Worm (Caenorhabditis elegans): Measurements from ENCODE around the gene T01C8.3.

The T01C8.3 gene

ce11 chrX:16795978-16796377 lies 13.0 kb upstream of the T01C8.3 start, which contains the start of gene aak-2:
TSS of gene aak-2 (plus strand) at chrX:16796087.
- TF ChIP-seq lin-39 (tag; optimal IDR thresholded peaks at IDR 0.05) (no peak), ceh-16 (tag; optimal IDR thresholded peaks at IDR 0.05) (peak; percentile 31), ceh-82 (tag; optimal IDR thresholded peaks at IDR 0.05) (no peak), snpc-4 (tag; optimal IDR thresholded peaks at IDR 0.05) (no peak), sma-9 (GFP tag; optimal IDR thresholded peaks at IDR 0.05) (no peak), sma-9 (tag; optimal IDR thresholded peaks at IDR 0.05) (no peak), zag-1 (tag; optimal IDR thresholded peaks at IDR 0.05) (no peak), ztf-11 (tag; optimal IDR thresholded peaks at IDR 0.05) (no peak), blmp-1 (tag; optimal IDR thresholded peaks at IDR 0.05; ENCODE audit: insufficient read depth) (no peak), peb-1 (tag; optimal IDR thresholded peaks at IDR 0.05) (no peak), nhr-25 (tag; optimal IDR thresholded peaks at IDR 0.05) (peak; percentile 8), unc-62 (GFP tag; optimal IDR thresholded peaks at IDR 0.05) (no peak), ztf-4 (tag; optimal IDR thresholded peaks at IDR 0.05) (no peak), dmd-4 (tag; optimal IDR thresholded peaks at IDR 0.05) (no peak), aly-2 (tag; optimal IDR thresholded peaks at IDR 0.05) (no peak), lin-13 (GFP tag; optimal IDR thresholded peaks at IDR 0.05) (no peak), unc-39 (tag; optimal IDR thresholded peaks at IDR 0.05) (no peak)

DNA sequence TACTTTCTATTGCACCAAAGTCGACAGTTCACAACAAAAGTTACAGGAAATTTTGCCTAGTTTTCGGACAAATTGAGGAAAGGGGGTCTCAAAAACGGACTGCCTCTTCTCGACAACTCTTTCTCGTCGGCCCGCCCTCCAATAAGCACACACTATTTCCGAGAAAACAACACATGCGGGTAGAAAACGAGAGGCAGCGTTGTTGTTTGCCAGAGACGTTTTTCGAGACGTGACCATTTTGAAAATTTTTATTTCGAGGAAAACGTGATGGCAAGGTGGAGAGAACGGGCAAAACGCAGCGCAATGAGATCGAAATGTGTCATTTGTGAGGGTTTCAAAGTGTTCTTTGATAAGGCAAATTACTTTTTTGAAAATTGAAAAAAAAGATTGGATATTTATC lies 10.5 kb upstream of the T01C8.3 start:
- TF ChIP-seq nhr-21 (tag; optimal IDR thresholded peaks at IDR 0.05) = peak; percentile 49
- TF ChIP-seq elt-1 (tag; optimal IDR thresholded peaks at IDR 0.05) = no peak
- TF ChIP-seq nhr-129 (tag; optimal IDR thresholded peaks at IDR 0.05) = peak; percentile 78
- peak; percentile 34 for TF ChIP-seq C34F6.9 (tag; optimal IDR thresholded peaks at IDR 0.05)
- peak; percentile 60 for TF ChIP-seq lin-11 (tag; optimal IDR thresholded peaks at IDR 0.05)
- peak in 1 of 2 experiments; percentile 7 for TF ChIP-seq mdl-1 (tag; optimal IDR thresholded peaks at IDR 0.05)
- TF ChIP-seq F13H6.1 (tag; optimal IDR thresholded peaks at IDR 0.05) = peak; percentile 4
- peak; percentile 61 for TF ChIP-seq sma-9 (GFP tag; optimal IDR thresholded peaks at IDR 0.05)
- no peak for TF ChIP-seq sma-9 (tag; optimal IDR thresholded peaks at IDR 0.05)
- TF ChIP-seq lsy-2 (tag; optimal IDR thresholded peaks at IDR 0.05) = peak in 1 of 2 experiments; percentile 27
- TF ChIP-seq unc-39 (tag; optimal IDR thresholded peaks at IDR 0.05) = no peak
- TF ChIP-seq gmeb-1 (tag; optimal IDR thresholded peaks at IDR 0.05) = no peak

ce11 chrX:16792700-16793176 lies 9.7 kb upstream of the T01C8.3 start, which contains the start of gene got-1.2:
TSS of gene got-1.2 (minus strand) at chrX:16793126.
- TF ChIP-seq mab-5 (tag; optimal IDR thresholded peaks at IDR 0.05) (no peak), unc-39 (tag; optimal IDR thresholded peaks at IDR 0.05) (no peak), egl-27 (tag; optimal IDR thresholded peaks at IDR 0.05) (no peak), lsy-2 (tag; optimal IDR thresholded peaks at IDR 0.05) (no peak), ztf-4 (tag; optimal IDR thresholded peaks at IDR 0.05) (no peak), ceh-16 (tag; optimal IDR thresholded peaks at IDR 0.05) (no peak), R02D3.7 (tag; optimal IDR thresholded peaks at IDR 0.05) (no peak), aly-2 (tag; optimal IDR thresholded peaks at IDR 0.05) (no peak), nhr-12 (tag; optimal IDR thresholded peaks at IDR 0.05) (no peak), unc-55 (GFP tag; optimal IDR thresholded peaks at IDR 0.05) (no peak), blmp-1 (tag; optimal IDR thresholded peaks at IDR 0.05; ENCODE audit: insufficient read depth) (no peak), sma-3 (GFP tag; optimal IDR thresholded peaks at IDR 0.05) (no peak)

ce11 chrX:16787152-16787551 lies 4.1 kb upstream of the T01C8.3 start:
- TF ChIP-seq unc-55 (GFP tag; optimal IDR thresholded peaks at IDR 0.05) = no peak
- TF ChIP-seq aly-2 (tag; optimal IDR thresholded peaks at IDR 0.05) = no peak
- no peak for TF ChIP-seq crh-2 (tag; optimal IDR thresholded peaks at IDR 0.05)
- TF ChIP-seq ama-1 (optimal IDR thresholded peaks at IDR 0.05) = no peak

- TF ChIP-seq nhr-11 (tag; optimal IDR thresholded peaks at IDR 0.05) (no peak), nhr-129 (tag; optimal IDR thresholded peaks at IDR 0.05) (peak; percentile 60), sma-9 (GFP tag; optimal IDR thresholded peaks at IDR 0.05) (peak; percentile 57), sma-9 (tag; optimal IDR thresholded peaks at IDR 0.05) (no peak), blmp-1 (tag; optimal IDR thresholded peaks at IDR 0.05; ENCODE audit: insufficient read depth) (peak; percentile 89), sem-4 (tag; optimal IDR thresholded peaks at IDR 0.05) (no peak), aly-2 (tag; optimal IDR thresholded peaks at IDR 0.05) (no peak), lin-11 (tag; optimal IDR thresholded peaks at IDR 0.05) (no peak), mdl-1 (tag; optimal IDR thresholded peaks at IDR 0.05) (no peak), F13H6.1 (tag; optimal IDR thresholded peaks at IDR 0.05) (no peak), Y55F3AM.14 (GFP tag; optimal IDR thresholded peaks at IDR 0.05) (no peak), ZK546.5 (tag; optimal IDR thresholded peaks at IDR 0.05) (no peak), mbf-1 (tag; optimal IDR thresholded peaks at IDR 0.05) (no peak), zag-1 (tag; optimal IDR thresholded peaks at IDR 0.05) (no peak), ama-1 (optimal IDR thresholded peaks at IDR 0.05) (peak; percentile 13), skn-1 (tag; optimal IDR thresholded peaks at IDR 0.05) (no peak), unc-55 (GFP tag; optimal IDR thresholded peaks at IDR 0.05) (no peak), ztf-11 (tag; optimal IDR thresholded peaks at IDR 0.05) (no peak), snpc-4 (tag; optimal IDR thresholded peaks at IDR 0.05) (no peak), dmd-4 (tag; optimal IDR thresholded peaks at IDR 0.05) (no peak), lsy-2 (tag; optimal IDR thresholded peaks at IDR 0.05) (no peak), nhr-23 (tag; optimal IDR thresholded peaks at IDR 0.05) (no peak), sma-3 (GFP tag; optimal IDR thresholded peaks at IDR 0.05) (peak; percentile 17), nhr-10 (tag; optimal IDR thresholded peaks at IDR 0.05) (no peak), crh-2 (tag; optimal IDR thresholded peaks at IDR 0.05) (no peak), unc-62 (GFP tag; optimal IDR thresholded peaks at IDR 0.05) (no peak), R02D3.7 (tag; optimal IDR thresholded peaks at IDR 0.05) (no peak), unc-39 (tag; optimal IDR thresholded peaks at IDR 0.05) (no peak), nhr-237 (tag; optimal IDR thresholded peaks at IDR 0.05) (no peak)
These were observed 3.0 kb upstream of the T01C8.3 start, which contains the start of gene T01C8.2 for ce11 chrX:16786021-16786488. TSS of gene T01C8.2 (plus strand) at chrX:16786438.
